Worm (Caenorhabditis elegans) whole organism, late embryonic: ENCODE measurements around the gene zip-2.

Experiments
- C08G9.2 ChIP-seq: sonication (generic microtip); optimal IDR thresholded peaks from 2 replicates; lab custom pipeline; 2016; ENCODE audit warnings: mild to moderate bottlenecking, missing genetic modification characterization, moderate library complexity, missing compliant biosample characterization
- K02D7.2 ChIP-seq: sonication (generic microtip); optimal IDR thresholded peaks from 2 replicates; lab custom pipeline; 2017; ENCODE audit warnings: mild to moderate bottlenecking, missing genetic modification characterization, missing compliant biosample characterization
- K09A11.1 ChIP-seq: sonication (generic microtip); optimal IDR thresholded peaks from 2 replicates; lab custom pipeline; 2017; ENCODE audit warnings: antibody characterized with exemption, mild to moderate bottlenecking, missing genetic modification characterization, missing compliant biosample characterization; ENCODE audit not compliant: insufficient read depth
- Y22D7AL.16 ChIP-seq: sonication (generic microtip); optimal IDR thresholded peaks from 2 replicates; lab custom pipeline; 2016; ENCODE audit warnings: missing genetic modification characterization, missing compliant biosample characterization
- ceh-14 ChIP-seq: sonication (generic microtip); optimal IDR thresholded peaks from 2 replicates; lab custom pipeline; 2016; ENCODE audit warnings: missing genotype, missing genetic modification characterization, missing compliant biosample characterization
- ceh-18 ChIP-seq: sonication (generic microtip); optimal IDR thresholded peaks from 2 replicates; lab custom pipeline; 2016; ENCODE audit warnings: missing genetic modification characterization, missing compliant biosample characterization
- ceh-19 ChIP-seq: fragments of 200-800 bp; sonication (Bioruptor generic); optimal IDR thresholded peaks from 2 replicates; lab custom pipeline; 2018; ENCODE audit warnings: mild to moderate bottlenecking, missing genetic modification characterization, missing compliant biosample characterization
- ceh-34 ChIP-seq: sonication (generic microtip); optimal IDR thresholded peaks from 2 replicates; lab custom pipeline; 2016; ENCODE audit warnings: mild to moderate bottlenecking, missing genetic modification characterization, missing compliant biosample characterization
- ceh-48 ChIP-seq: sonication (generic microtip); optimal IDR thresholded peaks from 2 replicates; lab custom pipeline; 2016; ENCODE audit warnings: missing genetic modification characterization, inconsistent platforms, missing compliant biosample characterization
- ceh-6 ChIP-seq: fragments of 200-800 bp; sonication (Bioruptor generic); optimal IDR thresholded peaks from 2 replicates; lab custom pipeline; 2018; ENCODE audit warnings: mild to moderate bottlenecking, missing genetic modification characterization, missing compliant biosample characterization
- ceh-9 ChIP-seq: sonication (generic microtip); optimal IDR thresholded peaks from 2 replicates; lab custom pipeline; 2016; ENCODE audit warnings: mild to moderate bottlenecking, missing genetic modification characterization, inconsistent platforms, missing compliant biosample characterization
- eyg-1 ChIP-seq: sonication (generic microtip); optimal IDR thresholded peaks from 2 replicates; lab custom pipeline; 2016; ENCODE audit warnings: missing genotype, missing genetic modification characterization, missing compliant biosample characterization
- fkh-10 ChIP-seq: fragments of 150-350 bp; optimal IDR thresholded peaks from 2 replicates; lab custom pipeline; 2014; ENCODE audit warnings: missing biosample characterization, missing genetic modification reagents, missing genetic modification characterization
- fkh-6 ChIP-seq: sonication (generic microtip); optimal IDR thresholded peaks from 2 replicates; lab custom pipeline; 2016; ENCODE audit warnings: missing genetic modification characterization, missing compliant biosample characterization
- hlh-13 ChIP-seq: fragments of 200-800 bp; sonication (Bioruptor generic); optimal IDR thresholded peaks from 2 replicates; lab custom pipeline; 2018; ENCODE audit warnings: mild to moderate bottlenecking, missing genetic modification characterization, missing compliant biosample characterization
- hlh-6 ChIP-seq: sonication (generic microtip); optimal IDR thresholded peaks from 2 replicates; lab custom pipeline; 2016; ENCODE audit warnings: missing genotype, missing genetic modification characterization, missing compliant biosample characterization
- hlh-8 ChIP-seq: sonication (generic microtip); optimal IDR thresholded peaks from 2 replicates; lab custom pipeline; 2016; ENCODE audit warnings: missing genotype, missing genetic modification characterization, missing compliant biosample characterization
- lim-6 ChIP-seq: sonication (generic microtip); optimal IDR thresholded peaks from 2 replicates; lab custom pipeline; 2016; ENCODE audit warnings: missing genetic modification characterization, missing compliant biosample characterization
- lin-11 ChIP-seq: fragments of 200-800 bp; sonication (Bioruptor generic); optimal IDR thresholded peaks from 2 replicates; lab custom pipeline; 2018; ENCODE audit warnings: mild to moderate bottlenecking, missing genetic modification characterization, missing compliant biosample characterization
- mec-3 ChIP-seq: sonication (generic microtip); optimal IDR thresholded peaks from 2 replicates; lab custom pipeline; 2016; ENCODE audit warnings: borderline replicate concordance, missing genetic modification characterization, missing compliant biosample characterization
- nhr-11 ChIP-seq: fragments of 150-350 bp; optimal IDR thresholded peaks from 2 replicates; lab custom pipeline; 2014; ENCODE audit warnings: missing biosample characterization, missing genetic modification characterization
- nhr-232 ChIP-seq: sonication (generic microtip); optimal IDR thresholded peaks from 2 replicates; lab custom pipeline; 2016; ENCODE audit warnings: missing genetic modification characterization, missing compliant biosample characterization
- pax-1 ChIP-seq: fragments of 150-350 bp; optimal IDR thresholded peaks from 2 replicates; lab custom pipeline; 2014; ENCODE audit warnings: missing biosample characterization, missing genetic modification characterization
- pha-2 ChIP-seq: sonication (generic microtip); optimal IDR thresholded peaks from 2 replicates; lab custom pipeline; 2017; ENCODE audit warnings: mild to moderate bottlenecking, missing genetic modification characterization, missing compliant biosample characterization
- pqm-1 ChIP-seq: sonication (generic microtip); optimal IDR thresholded peaks from 2 replicates; lab custom pipeline; 2016; ENCODE audit warnings: missing genetic modification characterization, missing compliant biosample characterization
- pros-1 ChIP-seq: fragments of 150-350 bp; optimal IDR thresholded peaks from 2 replicates; lab custom pipeline; 2014; ENCODE audit warnings: missing biosample characterization, missing genetic modification reagents, missing genetic modification characterization
- sox-4 ChIP-seq: sonication (generic microtip); optimal IDR thresholded peaks from 2 replicates; lab custom pipeline; 2017; ENCODE audit warnings: mild to moderate bottlenecking, missing genetic modification characterization, inconsistent platforms, missing compliant biosample characterization
- syd-9 ChIP-seq: sonication (generic microtip); optimal IDR thresholded peaks from 2 replicates; lab custom pipeline; 2016; ENCODE audit warnings: mild to moderate bottlenecking, missing genetic modification characterization, moderate library complexity, missing compliant biosample characterization
- tbx-2 ChIP-seq: sonication (generic microtip); optimal IDR thresholded peaks from 2 replicates; lab custom pipeline; 2016; ENCODE audit warnings: missing genetic modification characterization, missing compliant biosample characterization
- ttx-3 ChIP-seq: sonication (generic microtip); optimal IDR thresholded peaks from 2 replicates; lab custom pipeline; 2016; ENCODE audit warnings: missing genetic modification reagents, missing genetic modification characterization, missing compliant biosample characterization
- unc-3 ChIP-seq, 2 experiments: fragments of 200-800 bp in 1 of 2; sonication (Bioruptor generic) in 1 of 2; sonication (generic microtip) in 1 of 2; conservative IDR thresholded peaks in 1 of 2; optimal IDR thresholded peaks in 1 of 2; 2 replicates each; pipeline versions ENCODE4 v1.3.6 to Lab custom; 2016 to 2022; ENCODE audit warnings: missing compliant biosample characterization in 2 of 2, missing genetic modification characterization in 2 of 2, missing genetic modification reagents in 1 of 2
- unc-55 ChIP-seq: sonication (generic microtip); optimal IDR thresholded peaks from 2 replicates; lab custom pipeline; 2017; ENCODE audit warnings: missing biosample characterization, missing genetic modification reagents, missing genetic modification characterization
- unc-86 ChIP-seq: sonication (generic microtip); optimal IDR thresholded peaks from 2 replicates; lab custom pipeline; 2016; ENCODE audit warnings: missing genetic modification characterization, missing compliant biosample characterization
- zip-5 ChIP-seq: sonication (generic microtip); optimal IDR thresholded peaks from 2 replicates; lab custom pipeline; 2016; ENCODE audit warnings: missing genetic modification characterization, missing compliant biosample characterization
- ztf-16 ChIP-seq: sonication (generic microtip); optimal IDR thresholded peaks from 2 replicates; lab custom pipeline; 2017; ENCODE audit warnings: missing genetic modification characterization, missing compliant biosample characterization

The zip-2 gene

ce11 chrIII:873432-873831, 40.6 kb downstream of the zip-2 start, which contains the start of gene clc-19:
clc-19 (minus strand) TSS chrIII:873566.
- no peak for TF ChIP-seq ceh-6 (GFP tag; lab: Kevin White, UChicago)
- TF ChIP-seq hlh-6 = no peak
- TF ChIP-seq unc-55 (GFP tag; lab: Kevin White, UChicago) = no peak
- no peak for TF ChIP-seq ceh-18 (tag; lab: Kevin White, UChicago)
- TF ChIP-seq lim-6 (tag; lab: Kevin White, UChicago) = no peak
- no peak for TF ChIP-seq pqm-1
- no peak for TF ChIP-seq ceh-19 (GFP tag; lab: Kevin White, UChicago)
- TF ChIP-seq C08G9.2 (tag; lab: Kevin White, UChicago) = no peak
- no peak for TF ChIP-seq zip-5 (tag; lab: Kevin White, UChicago)
- TF ChIP-seq ttx-3 = no peak
- TF ChIP-seq nhr-232 = no peak
- TF ChIP-seq mec-3 (tag; lab: Kevin White, UChicago) = no peak
- no peak for TF ChIP-seq sox-4 (tag; lab: Kevin White, UChicago)
- TF ChIP-seq syd-9 (tag; lab: Kevin White, UChicago) = no peak
- TF ChIP-seq unc-3 (GFP tag; conservative IDR thresholded peaks at IDR 0.05; lab: Robert Waterston, UW) = no peak
- TF ChIP-seq unc-3 (tag; optimal IDR thresholded peaks at IDR 0.05; lab: Kevin White, UChicago) = no peak
- no peak for TF ChIP-seq ceh-14

- TF ChIP-seq pha-2 = no peak
- TF ChIP-seq sox-4 (tag; lab: Kevin White, UChicago) = no peak
- TF ChIP-seq fkh-10 = no peak
- no peak for TF ChIP-seq fkh-6 (tag; lab: Kevin White, UChicago)
- no peak for TF ChIP-seq ztf-16
- TF ChIP-seq ceh-34 (tag; lab: Kevin White, UChicago) = no peak
- no peak for TF ChIP-seq Y22D7AL.16 (tag; lab: Kevin White, UChicago)
- TF ChIP-seq ceh-9 = no peak
These were observed 46.9 kb downstream of the zip-2 start, which contains the start of the genes T24C4.5 and ucr-2.3 for ce11 chrIII:879634-880033. T24C4.5 (minus strand) TSS chrIII:879734. ucr-2.3 (plus strand) TSS chrIII:879860.

- TF ChIP-seq fkh-10 = no peak
- no peak for TF ChIP-seq lin-11 (tag; lab: Kevin White, UChicago)
- TF ChIP-seq pax-1 (tag; lab: Kevin White, UChicago) = no peak
- no peak for TF ChIP-seq unc-3 (GFP tag; conservative IDR thresholded peaks at IDR 0.05; lab: Robert Waterston, UW)
- no peak for TF ChIP-seq unc-3 (tag; optimal IDR thresholded peaks at IDR 0.05; lab: Kevin White, UChicago)
- TF ChIP-seq Y22D7AL.16 (tag; lab: Kevin White, UChicago) = no peak
- no peak for TF ChIP-seq tbx-2 (tag; lab: Kevin White, UChicago)
- no peak for TF ChIP-seq hlh-13
These were observed 48.1 kb downstream of the zip-2 start for ce11 chrIII:880840-881239.

ce11 chrIII:881460-881859, 48.7 kb downstream of the zip-2 start:
- no peak for TF ChIP-seq K09A11.1 (tag; lab: Kevin White, UChicago)
- no peak for TF ChIP-seq hlh-8
- no peak for TF ChIP-seq K02D7.2 (tag; lab: Kevin White, UChicago)
- TF ChIP-seq eyg-1 (tag; lab: Kevin White, UChicago) = no peak
- no peak for TF ChIP-seq unc-86
- no peak for TF ChIP-seq fkh-6 (tag; lab: Kevin White, UChicago)
- no peak for TF ChIP-seq pqm-1
- TF ChIP-seq pros-1 = no peak
- TF ChIP-seq zip-5 (tag; lab: Kevin White, UChicago) = no peak
- TF ChIP-seq lin-11 (tag; lab: Kevin White, UChicago) = no peak
- no peak for TF ChIP-seq ceh-18 (tag; lab: Kevin White, UChicago)
- no peak for TF ChIP-seq nhr-11 (tag; lab: Kevin White, UChicago)
- TF ChIP-seq ceh-48 (tag; lab: Kevin White, UChicago) = no peak
- TF ChIP-seq, all 69 proteins: peak for 0
